Worm (Caenorhabditis elegans) whole organism, L2 larva: ENCODE results near the gene R08C7.11.

Source experiments
- C34F6.9 ChIP-seq: fragments of 150-350 bp; optimal IDR thresholded peaks from 2 replicates; lab custom pipeline; 2014; ENCODE audit warnings: missing biosample characterization, missing genetic modification characterization
- F13H6.1 ChIP-seq: sonication (generic microtip); optimal IDR thresholded peaks from 2 replicates; lab custom pipeline; 2016; ENCODE audit warnings: missing genetic modification characterization, missing compliant biosample characterization
- R02D3.7 ChIP-seq: fragments of 150-350 bp; optimal IDR thresholded peaks from 2 replicates; lab custom pipeline; 2014; ENCODE audit warnings: missing biosample characterization, missing genetic modification characterization
- Y55F3AM.14 ChIP-seq: fragments of 200-800 bp; sonication (Bioruptor generic); optimal IDR thresholded peaks from 2 replicates; lab custom pipeline; 2018; ENCODE audit warnings: mild to moderate bottlenecking, missing genetic modification characterization, missing compliant biosample characterization
- alr-1 ChIP-seq: fragments of 150-350 bp; optimal IDR thresholded peaks from 2 replicates; lab custom pipeline; 2014; ENCODE audit warnings: missing biosample characterization, missing genetic modification characterization
- aly-2 ChIP-seq: fragments of 150-350 bp; optimal IDR thresholded peaks from 2 replicates; lab custom pipeline; 2014; ENCODE audit warnings: missing biosample characterization, missing genetic modification characterization
- ama-1 ChIP-seq: fragments of 150-350 bp; optimal IDR thresholded peaks from 2 replicates; lab custom pipeline; 2018; ENCODE audit warnings: inconsistent platforms
- blmp-1 ChIP-seq: sonication (generic microtip); optimal IDR thresholded peaks from 2 replicates; lab custom pipeline; 2017; ENCODE audit warnings: missing genetic modification characterization, mild to moderate bottlenecking, missing compliant biosample characterization, antibody characterized with exemption, moderate library complexity; ENCODE audit not compliant: insufficient read depth
- ceh-16 ChIP-seq: fragments of 150-350 bp; optimal IDR thresholded peaks from 2 replicates; lab custom pipeline; 2014; ENCODE audit warnings: missing biosample characterization, missing genetic modification characterization
- crh-2 ChIP-seq: sonication (generic microtip); optimal IDR thresholded peaks from 2 replicates; lab custom pipeline; 2017; ENCODE audit warnings: missing biosample characterization, missing genetic modification characterization
- egl-27 ChIP-seq: sonication (generic microtip); optimal IDR thresholded peaks from 3 replicates; lab custom pipeline; 2017; ENCODE audit warnings: missing biosample characterization, missing genetic modification reagents, missing genetic modification characterization
- elt-1 ChIP-seq: fragments of 150-350 bp; optimal IDR thresholded peaks from 2 replicates; lab custom pipeline; 2014; ENCODE audit warnings: missing biosample characterization, missing genetic modification characterization
- lin-11 ChIP-seq: fragments of 150-350 bp; sonication (generic microtip); optimal IDR thresholded peaks from 2 replicates; lab custom pipeline; 2014; ENCODE audit warnings: missing biosample characterization, missing genetic modification characterization, inconsistent platforms, mixed read lengths
- lin-13 ChIP-seq: fragments of 150-350 bp; optimal IDR thresholded peaks from 2 replicates; lab custom pipeline; 2014; ENCODE audit warnings: missing biosample characterization, missing genetic modification reagents, missing genetic modification characterization
- lin-39 ChIP-seq: fragments of 150-350 bp; optimal IDR thresholded peaks from 2 replicates; lab custom pipeline; 2014; ENCODE audit warnings: missing biosample characterization, missing genetic modification reagents, missing genetic modification characterization
- lsy-2 ChIP-seq, 2 experiments: fragments of 150-350 bp in 1 of 2; sonication (generic microtip) in 1 of 2; optimal IDR thresholded peaks; 2 replicates each; lab custom pipeline; 2014 to 2017; ENCODE audit warnings: missing biosample characterization in 2 of 2, missing genetic modification characterization in 2 of 2
- mab-5 ChIP-seq: fragments of 150-350 bp; optimal IDR thresholded peaks from 2 replicates; lab custom pipeline; 2014; ENCODE audit warnings: missing biosample characterization, missing genetic modification characterization
- mbf-1 ChIP-seq: sonication (generic microtip); optimal IDR thresholded peaks from 2 replicates; lab custom pipeline; 2017; ENCODE audit warnings: missing biosample characterization, missing genetic modification characterization
- nhr-129 ChIP-seq: fragments of 150-350 bp; optimal IDR thresholded peaks from 2 replicates; lab custom pipeline; 2014; ENCODE audit warnings: missing biosample characterization, missing genetic modification characterization
- nhr-21 ChIP-seq: fragments of 150-350 bp; optimal IDR thresholded peaks from 2 replicates; lab custom pipeline; 2014; ENCODE audit warnings: missing biosample characterization, missing genetic modification characterization
- nhr-23 ChIP-seq: fragments of 150-350 bp; optimal IDR thresholded peaks from 2 replicates; lab custom pipeline; 2014; ENCODE audit warnings: missing biosample characterization, missing genetic modification reagents, missing genetic modification characterization
- nhr-237 ChIP-seq: fragments of 150-350 bp; optimal IDR thresholded peaks from 2 replicates; lab custom pipeline; 2014; ENCODE audit warnings: missing biosample characterization, missing genetic modification characterization
- peb-1 ChIP-seq: fragments of 150-350 bp; optimal IDR thresholded peaks from 2 replicates; lab custom pipeline; 2014; ENCODE audit warnings: missing biosample characterization, missing genetic modification characterization
- sem-4 ChIP-seq: fragments of 150-350 bp; optimal IDR thresholded peaks from 2 replicates; lab custom pipeline; 2014; ENCODE audit warnings: missing biosample characterization, missing genetic modification reagents, missing genetic modification characterization
- skn-1 ChIP-seq: sonication (generic microtip); optimal IDR thresholded peaks from 2 replicates; lab custom pipeline; 2017; ENCODE audit warnings: missing biosample characterization, missing genetic modification characterization
- sma-9 ChIP-seq, 2 experiments: fragments of 150-350 bp in 1 of 2; sonication (generic microtip) in 1 of 2; optimal IDR thresholded peaks; 2 replicates each; lab custom pipeline; 2014 to 2016; ENCODE audit warnings: missing genetic modification characterization in 2 of 2, mild to moderate bottlenecking in 1 of 2, missing biosample characterization in 1 of 2, missing compliant biosample characterization in 1 of 2, missing genetic modification reagents in 1 of 2, moderate library complexity in 1 of 2
- snpc-4 ChIP-seq: fragments of 150-350 bp; optimal IDR thresholded peaks from 2 replicates; lab custom pipeline; 2014; ENCODE audit warnings: missing biosample characterization, missing genetic modification characterization
- unc-39 ChIP-seq: fragments of 150-350 bp; optimal IDR thresholded peaks from 2 replicates; lab custom pipeline; 2014; ENCODE audit warnings: missing biosample characterization, missing genetic modification characterization
- unc-55 ChIP-seq: fragments of 150-350 bp; sonication (generic microtip); optimal IDR thresholded peaks from 3 replicates; lab custom pipeline; 2014; ENCODE audit warnings: missing biosample characterization, missing genetic modification reagents, missing genetic modification characterization
- unc-62 ChIP-seq: fragments of 150-350 bp; optimal IDR thresholded peaks from 2 replicates; lab custom pipeline; 2014; ENCODE audit warnings: missing biosample characterization, missing genetic modification reagents, missing genetic modification characterization
- zag-1 ChIP-seq: fragments of 150-350 bp; optimal IDR thresholded peaks from 2 replicates; lab custom pipeline; 2014; ENCODE audit warnings: missing biosample characterization, missing genetic modification characterization
- ztf-1 ChIP-seq: fragments of 200-800 bp; sonication (Bioruptor generic); conservative IDR thresholded peaks from 2 replicates; pipeline ENCODE4 v1.3.6; 2022; ENCODE audit warnings: missing genetic modification characterization, missing compliant biosample characterization
- ztf-11 ChIP-seq: sonication (generic microtip); optimal IDR thresholded peaks from 2 replicates; lab custom pipeline; 2017; ENCODE audit warnings: missing biosample characterization, missing genetic modification characterization
- ztf-4 ChIP-seq: fragments of 150-350 bp; optimal IDR thresholded peaks from 2 replicates; lab custom pipeline; 2014; ENCODE audit warnings: missing biosample characterization, missing genetic modification characterization

The R08C7.11 gene

DNA sequence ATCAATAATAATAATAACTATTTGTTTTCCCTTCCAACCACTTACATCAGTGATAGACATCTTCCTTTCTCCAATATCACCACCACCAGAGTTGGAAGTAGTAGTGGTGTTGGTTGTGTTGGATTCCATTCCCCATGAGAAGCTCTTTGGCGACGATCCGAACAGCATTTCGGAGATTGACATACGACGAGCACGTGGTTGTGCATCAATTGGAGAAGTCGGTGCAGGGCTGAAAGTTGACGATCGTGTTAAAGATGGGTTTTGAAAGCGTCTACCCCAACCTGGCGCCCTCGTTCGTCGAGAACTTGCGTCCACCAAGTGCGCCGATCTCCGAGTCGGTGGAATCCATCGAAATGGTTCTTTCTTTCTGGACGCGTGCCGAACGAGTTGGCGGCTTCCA, 14.3 kb upstream of the R08C7.11 start:
- no peak for TF ChIP-seq nhr-21 (tag; lab: Kevin White, UChicago)
- TF ChIP-seq ama-1 (lab: Kevin White, UChicago) = peak; percentile 59
- TF ChIP-seq Y55F3AM.14 (GFP tag; lab: Kevin White, UChicago) = peak; percentile 11

DNA sequence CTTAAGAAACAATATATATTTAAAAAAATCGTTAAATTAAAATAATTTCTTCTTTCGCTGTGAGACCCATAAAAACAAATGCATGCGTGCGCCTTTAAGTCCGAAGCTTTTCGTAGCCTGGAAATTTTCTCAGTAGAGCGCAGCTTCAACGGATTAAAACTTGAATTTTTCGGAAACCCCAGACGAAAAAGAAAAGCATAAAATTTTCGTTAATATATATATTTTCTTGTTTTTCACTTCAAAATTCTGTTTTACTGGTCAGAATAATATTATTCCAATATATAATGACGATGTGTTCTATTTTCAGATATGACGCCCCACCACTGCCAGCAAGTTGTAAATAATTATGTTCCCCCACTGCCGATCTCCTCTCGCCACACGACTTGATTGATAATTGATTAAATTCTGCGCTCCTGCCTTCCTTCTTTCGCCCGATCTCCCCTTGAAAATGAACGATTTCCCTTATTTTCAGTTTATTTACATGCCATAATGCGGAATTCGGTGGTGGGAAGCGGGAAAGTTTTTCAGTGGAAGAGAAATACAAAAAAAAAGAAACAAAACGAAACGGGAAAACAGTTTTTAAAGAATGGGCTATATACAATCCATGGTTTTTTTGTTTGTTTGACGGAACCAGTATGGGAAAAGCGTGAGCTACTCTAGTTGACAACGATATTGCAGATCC, 13.4 kb upstream of the R08C7.11 start:
- TF ChIP-seq skn-1 (tag; lab: Kevin White, UChicago) (no peak), sma-9 (GFP tag; optimal IDR thresholded peaks at IDR 0.05; lab: Kevin White, UChicago) (no peak), sma-9 (tag; optimal IDR thresholded peaks at IDR 0.05; lab: Kevin White, UChicago) (no peak), C34F6.9 (peak; percentile 27), F13H6.1 (tag; lab: Kevin White, UChicago) (no peak), crh-2 (tag; lab: Kevin White, UChicago) (peak; percentile 16), ceh-16 (tag; lab: Kevin White, UChicago) (no peak), sem-4 (tag; lab: Kevin White, UChicago) (peak; percentile 36), unc-55 (GFP tag; lab: Kevin White, UChicago) (no peak), nhr-129 (peak; percentile 65), lin-13 (GFP tag; lab: Kevin White, UChicago) (peak; percentile 47), Y55F3AM.14 (GFP tag; lab: Kevin White, UChicago) (peak; percentile 54), ztf-4 (peak; percentile 2), nhr-21 (tag; lab: Kevin White, UChicago) (peak; percentile 48), egl-27 (no peak), ama-1 (lab: Kevin White, UChicago) (peak; percentile 97), aly-2 (tag; lab: Kevin White, UChicago) (no peak), elt-1 (tag; lab: Kevin White, UChicago) (no peak), mab-5 (tag; lab: Kevin White, UChicago) (no peak), lsy-2 (tag; optimal IDR thresholded peaks at IDR 0.05; lab: Kevin White, UChicago) (peak in 1 of 2 experiments; percentile 37), unc-62 (GFP tag; lab: Kevin White, UChicago) (no peak)

DNA sequence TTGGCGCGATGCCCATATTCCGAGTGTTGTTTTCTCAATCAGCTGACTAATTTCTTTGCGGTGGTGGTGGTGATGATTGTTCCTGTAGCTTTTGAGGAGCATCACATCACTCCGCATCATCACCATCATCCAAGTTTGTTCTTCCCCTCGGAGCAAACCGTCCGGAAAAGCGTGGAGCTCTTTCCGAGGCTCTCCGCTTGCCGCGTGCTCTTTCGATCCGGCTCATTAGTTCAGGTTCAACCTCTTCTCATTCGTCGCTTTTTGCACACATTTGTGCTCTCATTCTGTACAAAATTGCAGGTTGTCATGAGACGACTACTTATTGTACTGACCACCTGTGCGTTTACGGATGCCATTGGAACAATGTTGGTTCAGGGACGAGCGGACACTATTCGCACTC, 10.4 kb upstream of the R08C7.11 start, which contains the start of gene M01H9.5:
Gene M01H9.5, plus strand, starts transcription at position 301 of the 400 bp plus-strand sequence.
- TF ChIP-seq unc-39 (tag; lab: Kevin White, UChicago) (no peak), snpc-4 (no peak), alr-1 (tag; lab: Kevin White, UChicago) (no peak), aly-2 (tag; lab: Kevin White, UChicago) (no peak), nhr-21 (tag; lab: Kevin White, UChicago) (no peak), ztf-11 (no peak), nhr-23 (tag; lab: Kevin White, UChicago) (no peak), R02D3.7 (tag; lab: Kevin White, UChicago) (no peak), F13H6.1 (tag; lab: Kevin White, UChicago) (no peak), nhr-129 (no peak), lin-39 (no peak), elt-1 (tag; lab: Kevin White, UChicago) (no peak)
- TF ChIP-seq, all 48 proteins: peak for 0

DNA sequence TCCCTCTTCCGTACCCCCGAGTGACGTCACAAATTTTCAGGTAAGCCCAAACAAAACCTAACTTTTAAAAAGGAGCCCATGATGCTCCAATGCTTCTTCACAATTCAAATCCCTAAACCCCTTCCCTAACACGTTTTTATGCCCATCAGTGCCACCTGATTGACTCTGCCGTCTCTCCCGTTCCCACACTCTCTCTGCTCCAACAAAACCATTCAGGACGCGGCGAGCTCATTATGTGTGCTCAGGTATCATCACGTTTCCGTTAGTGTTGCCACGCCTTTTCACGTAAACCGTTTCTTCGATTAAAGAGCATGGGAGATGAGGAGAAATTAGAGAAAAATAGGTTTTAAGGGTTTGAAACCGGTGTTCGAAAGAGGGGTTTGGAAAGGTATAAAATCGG, 8.4 kb upstream of the R08C7.11 start, which contains the start of gene M01H9.2:
Gene M01H9.2, minus strand, starts transcription at position 101 of the 400 bp plus-strand sequence.
- TF ChIP-seq elt-1 (tag; lab: Kevin White, UChicago) (no peak), lsy-2 (tag; optimal IDR thresholded peaks at IDR 0.05; lab: Kevin White, UChicago) (no peak)

DNA sequence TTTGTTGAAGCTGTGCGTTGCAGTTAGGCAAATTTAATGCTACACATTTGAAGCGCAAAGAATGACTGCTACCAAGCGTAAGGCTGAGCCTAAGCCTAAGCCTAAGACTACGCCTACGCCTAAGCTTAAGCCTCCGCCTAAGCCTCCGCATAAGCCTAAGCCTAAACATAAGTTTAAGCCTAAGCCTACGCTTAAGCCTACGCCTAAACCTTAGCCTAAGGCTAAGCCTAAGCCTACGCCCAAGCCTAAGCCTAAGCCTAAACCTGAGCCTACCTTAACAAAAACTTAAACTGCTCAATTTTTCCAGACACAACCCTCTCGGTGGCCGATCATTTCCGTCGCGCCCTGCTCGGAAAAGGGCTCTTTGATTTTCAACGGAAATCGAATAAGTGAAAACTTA, 4.6 kb upstream of the R08C7.11 start:
- TF ChIP-seq blmp-1 (tag; lab: Kevin White, UChicago) (no peak), ztf-11 (no peak), unc-55 (GFP tag; lab: Kevin White, UChicago) (no peak), mbf-1 (tag; lab: Kevin White, UChicago) (no peak), mab-5 (tag; lab: Kevin White, UChicago) (no peak), lin-39 (no peak), sma-9 (GFP tag; optimal IDR thresholded peaks at IDR 0.05; lab: Kevin White, UChicago) (no peak), sma-9 (tag; optimal IDR thresholded peaks at IDR 0.05; lab: Kevin White, UChicago) (no peak)

DNA sequence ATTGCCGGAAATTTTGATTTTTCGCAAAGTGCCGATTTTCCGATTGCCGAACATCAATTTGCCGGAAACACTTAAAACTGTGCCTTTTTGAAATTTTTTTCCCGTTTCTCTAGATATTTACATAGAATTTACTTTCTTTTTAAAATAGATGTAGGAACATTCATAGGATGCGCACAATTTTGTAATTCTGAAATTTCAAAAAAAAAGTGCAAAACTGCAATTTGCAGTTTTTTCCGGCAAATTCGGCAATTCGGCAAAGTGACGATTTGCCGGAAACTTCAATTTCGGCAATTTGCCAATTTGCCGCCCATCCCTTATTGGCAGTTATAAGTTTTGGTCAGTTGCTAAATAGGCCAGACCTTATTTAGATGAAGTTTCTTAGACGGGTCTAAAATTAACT, 1.9 kb upstream of the R08C7.11 start:
- TF ChIP-seq nhr-23 (tag; lab: Kevin White, UChicago) (no peak), F13H6.1 (tag; lab: Kevin White, UChicago) (no peak), lsy-2 (tag; optimal IDR thresholded peaks at IDR 0.05; lab: Kevin White, UChicago) (no peak), C34F6.9 (no peak), ama-1 (lab: Kevin White, UChicago) (no peak), lin-39 (no peak), lin-11 (tag; lab: Kevin White, UChicago) (no peak), lin-13 (GFP tag; lab: Kevin White, UChicago) (no peak), ztf-1 (GFP tag; lab: Robert Waterston, UW) (no peak), R02D3.7 (tag; lab: Kevin White, UChicago) (no peak), Y55F3AM.14 (GFP tag; lab: Kevin White, UChicago) (no peak), nhr-237 (tag; lab: Kevin White, UChicago) (no peak), zag-1 (tag; lab: Kevin White, UChicago) (no peak), peb-1 (tag; lab: Kevin White, UChicago) (no peak)
